Worm (Caenorhabditis elegans) whole organism, L4 larva: ENCODE results near the gene scc-1.

Experiments
- aly-2 ChIP-seq: sonication (generic microtip); optimal IDR thresholded peaks from 2 replicates; lab custom pipeline; 2018; ENCODE audit warnings: missing biosample characterization, missing genetic modification characterization
- daf-12 ChIP-seq: fragments of 150-350 bp; optimal IDR thresholded peaks from 2 replicates; lab custom pipeline; 2014; ENCODE audit warnings: missing biosample characterization, missing genetic modification reagents, missing genetic modification characterization
- daf-19 ChIP-seq: fragments of 200-800 bp; sonication (Bioruptor generic); conservative IDR thresholded peaks from 2 replicates; pipeline ENCODE4 v1.3.6; 2022; ENCODE audit warnings: missing genetic modification characterization, missing compliant biosample characterization
- lin-13 ChIP-seq: fragments of 150-350 bp; optimal IDR thresholded peaks from 2 replicates; lab custom pipeline; 2014; ENCODE audit warnings: missing biosample characterization, missing genetic modification reagents, missing genetic modification characterization
- lsy-2 ChIP-seq, 2 experiments: fragments of 150-350 bp in 1 of 2; sonication (generic microtip) in 1 of 2; optimal IDR thresholded peaks; 2 replicates each; lab custom pipeline; 2014 to 2017; ENCODE audit warnings: missing biosample characterization in 2 of 2, missing genetic modification characterization in 2 of 2
- nhr-77 ChIP-seq: fragments of 150-350 bp; optimal IDR thresholded peaks from 2 replicates; lab custom pipeline; 2014; ENCODE audit warnings: missing biosample characterization, missing genetic modification characterization
- php-3 ChIP-seq: fragments of 200-800 bp; sonication (Bioruptor generic); IDR thresholded peaks from 2 replicates; pipeline ENCODE4 v1.3.6; 2022; ENCODE audit warnings: missing genetic modification reagents, missing genetic modification characterization, missing compliant biosample characterization
- unc-62 ChIP-seq, 3 experiments: fragments of 150-350 bp in 1 of 3; sonication (generic microtip); optimal IDR thresholded peaks in 2 of 3; peaks in 1 of 3; 1 replicate in 1 of 3; 2 replicates in 2 of 3; lab custom pipeline; 2014 to 2017; ENCODE audit warnings: missing biosample characterization in 3 of 3, missing genetic modification characterization in 3 of 3, missing genetic modification reagents in 3 of 3, missing genotype in 1 of 3
- zag-1 ChIP-seq: fragments of 150-350 bp; optimal IDR thresholded peaks from 2 replicates; lab custom pipeline; 2014; ENCODE audit warnings: missing biosample characterization, missing genetic modification characterization
- ztf-11 ChIP-seq: fragments of 150-350 bp; optimal IDR thresholded peaks from 2 replicates; lab custom pipeline; 2014; ENCODE audit warnings: missing biosample characterization, missing genetic modification characterization

- TF ChIP-seq aly-2 (tag; lab: Kevin White, UChicago) = no peak
- TF ChIP-seq nhr-77 (tag; lab: Kevin White, UChicago) = no peak
- no peak for TF ChIP-seq zag-1
- TF ChIP-seq ztf-11 (tag; lab: Kevin White, UChicago) = no peak
- TF ChIP-seq lin-13 = no peak
- no peak for TF ChIP-seq php-3 (GFP tag; lab: Robert Waterston, UW)
- peak in 1 of 2 experiments; percentile 51 for TF ChIP-seq lsy-2 (tag; optimal IDR thresholded peaks at IDR 0.05; lab: Kevin White, UChicago)
- TF ChIP-seq unc-62 (GFP tag; optimal IDR thresholded peaks at IDR 0.05 in 1 of 2; lab: Kevin White, UChicago) = no peak
- TF ChIP-seq unc-62 (tag; optimal IDR thresholded peaks at IDR 0.05; lab: Kevin White, UChicago) = no peak
- TF ChIP-seq daf-19 = no peak
- no peak for TF ChIP-seq daf-12 (tag; lab: Kevin White, UChicago)
These were observed 48.5 kb downstream of the scc-1 start for ce11 chrII:4747063-4747462.
